Fruit fly (Drosophila melanogaster): Measurements from ENCODE around the gene Ir7f.

Gene Ir7f

dm6 chrX:7891596-7892538 lies 8.0 kb upstream of the Ir7f start, which contains the start of gene Nek2 (continued):
- TF ChIP-seq CG18619 (GFP tag; optimal IDR thresholded peaks at IDR 0.05) (no peak), CG15479 (GFP tag; optimal IDR thresholded peaks at IDR 0.05) (peak; percentile 47), CG1832 (GFP tag; optimal IDR thresholded peaks at IDR 0.05) (peak; percentile 67), Ssrp (tag; optimal IDR thresholded peaks at IDR 0.05) (no peak), ERR (GFP tag; optimal IDR thresholded peaks at IDR 0.05) (no peak), Taf1 (GFP tag; IDR thresholded peaks at IDR 0.05) (no peak), CG11696 (GFP tag; IDR thresholded peaks at IDR 0.05) (no peak), HmgD (GFP tag; optimal IDR thresholded peaks at IDR 0.05) (no peak), Deaf1 (tag; optimal IDR thresholded peaks at IDR 0.05) (no peak), gsb (GFP tag; IDR thresholded peaks at IDR 0.05) (no peak), abd-A (tag; optimal IDR thresholded peaks at IDR 0.05) (no peak), ro (GFP tag; IDR thresholded peaks at IDR 0.05) (no peak), Aef1 (GFP tag; IDR thresholded peaks at IDR 0.05) (no peak), hb (GFP tag; IDR thresholded peaks at IDR 0.05; ENCODE audit: partially characterized antibody) (no peak), cg (GFP tag; optimal IDR thresholded peaks at IDR 0.05) (no peak), pfk (GFP tag; optimal IDR thresholded peaks at IDR 0.05) (peak; percentile 43), CG7987 (GFP tag; optimal IDR thresholded peaks at IDR 0.05) (no peak), CG1024 (GFP tag; IDR thresholded peaks at IDR 0.05) (no peak), slp2 (GFP tag; optimal IDR thresholded peaks at IDR 0.05) (no peak), CG17829 (tag; optimal IDR thresholded peaks at IDR 0.05) (no peak), pnt (GFP tag; optimal IDR thresholded peaks at IDR 0.05) (no peak), CG6854 (GFP tag; optimal IDR thresholded peaks at IDR 0.05) (no peak), CG8388 (GFP tag; optimal IDR thresholded peaks at IDR 0.05) (no peak), CG17361 (GFP tag; IDR thresholded peaks at IDR 0.05) (no peak), grn (GFP tag; optimal IDR thresholded peaks at IDR 0.05) (no peak), CG12219 (GFP tag; optimal IDR thresholded peaks at IDR 0.05) (no peak), CG3847 (GFP tag; IDR thresholded peaks at IDR 0.05) (no peak), Hr39 (optimal IDR thresholded peaks at IDR 0.05) (no peak), CG9609 (GFP tag; optimal IDR thresholded peaks at IDR 0.05) (no peak), CG30403 (GFP tag; optimal IDR thresholded peaks at IDR 0.05) (no peak), kni (GFP tag; optimal IDR thresholded peaks at IDR 0.05) (peak; percentile 25), zfh2 (GFP tag; optimal IDR thresholded peaks at IDR 0.05) (no peak), Rx (GFP tag; IDR thresholded peaks at IDR 0.05) (0 out of 2 replicates have a peak, but pooled peaks have one; percentile 3), Oli (tag; optimal IDR thresholded peaks at IDR 0.05) (no peak), pan (optimal IDR thresholded peaks at IDR 0.05) (no peak), pan (GFP tag; optimal IDR thresholded peaks at IDR 0.05 in 1 of 2, IDR thresholded peaks at IDR 0.05 in 1 of 2) (no peak), CG4282 (GFP tag; optimal IDR thresholded peaks at IDR 0.05) (no peak), CG1603 (tag; optimal IDR thresholded peaks at IDR 0.05) (no peak), bbx (GFP tag; IDR thresholded peaks at IDR 0.05; ENCODE audit: partially characterized antibody) (no peak), CG6689 (GFP tag; IDR thresholded peaks at IDR 0.05) (no peak), ATbp (GFP tag; optimal IDR thresholded peaks at IDR 0.05) (no peak), Camta (GFP tag; optimal IDR thresholded peaks at IDR 0.05) (no peak), zen (tag; optimal IDR thresholded peaks at IDR 0.05) (peak; percentile 31), CG2712 (tag; optimal IDR thresholded peaks at IDR 0.05) (peak; percentile 9), CG5180 (GFP tag; optimal IDR thresholded peaks at IDR 0.05) (no peak), h (optimal IDR thresholded peaks at IDR 0.05) (no peak), H15 (GFP tag; IDR thresholded peaks at IDR 0.05) (no peak), unc-4 (GFP tag; IDR thresholded peaks at IDR 0.05; ENCODE audit: partially characterized antibody) (no peak), CG8281 (tag; optimal IDR thresholded peaks at IDR 0.05) (no peak), gcm2 (GFP tag; optimal IDR thresholded peaks at IDR 0.05) (no peak)
